Worm (Caenorhabditis elegans) whole organism, early embryonic: ENCODE measurements around the gene K12H6.6.
"Not testable (repeated sequence)": the region's sequence is repeated elsewhere in the genome, so short reads cannot be mapped to it uniquely, and the experiment has no call there.

Experiments
- B0310.2 ChIP-seq: sonication (generic microtip); optimal IDR thresholded peaks from 2 replicates; lab custom pipeline; 2016; ENCODE audit warnings: mild to moderate bottlenecking, missing genetic modification characterization, missing compliant biosample characterization
- F13C5.2 ChIP-seq: sonication (generic microtip); optimal IDR thresholded peaks from 2 replicates; lab custom pipeline; 2017; ENCODE audit warnings: mild to moderate bottlenecking, missing genetic modification characterization, inconsistent platforms, missing compliant biosample characterization
- aly-1 ChIP-seq: sonication (generic microtip); optimal IDR thresholded peaks from 2 replicates; lab custom pipeline; 2016; ENCODE audit warnings: missing genetic modification characterization, missing compliant biosample characterization
- ama-1 ChIP-seq: fragments of 150-350 bp; optimal IDR thresholded peaks from 2 replicates; lab custom pipeline; 2014
- ceh-13 ChIP-seq: fragments of 200-800 bp; sonication (Bioruptor generic); optimal IDR thresholded peaks from 2 replicates; lab custom pipeline; 2018; ENCODE audit warnings: mild to moderate bottlenecking, missing genetic modification characterization, missing compliant biosample characterization
- ceh-36 ChIP-seq: sonication (generic microtip); optimal IDR thresholded peaks from 2 replicates; lab custom pipeline; 2016; ENCODE audit warnings: missing genetic modification characterization, inconsistent platforms, missing compliant biosample characterization
- ets-7 ChIP-seq: sonication (generic microtip); optimal IDR thresholded peaks from 2 replicates; lab custom pipeline; 2016; ENCODE audit warnings: missing genotype, missing genetic modification characterization, missing compliant biosample characterization
- flt-1 ChIP-seq: fragments of 200-800 bp; sonication (Bioruptor generic); IDR thresholded peaks from 2 replicates; pipeline ENCODE4 v1.3.6; 2022; ENCODE audit warnings: missing genetic modification characterization, missing compliant biosample characterization
- hmbx-1 ChIP-seq: sonication (generic microtip); optimal IDR thresholded peaks from 2 replicates; lab custom pipeline; 2016; ENCODE audit warnings: mild to moderate bottlenecking, missing genetic modification characterization, missing compliant biosample characterization
- hmg-4 ChIP-seq: fragments of 200-800 bp; sonication (Bioruptor generic); optimal IDR thresholded peaks from 2 replicates; lab custom pipeline; 2018; ENCODE audit warnings: mild to moderate bottlenecking, missing genetic modification characterization, missing compliant biosample characterization
- hnd-1 ChIP-seq: sonication (generic microtip); optimal IDR thresholded peaks from 2 replicates; lab custom pipeline; 2016; ENCODE audit warnings: missing genetic modification characterization, missing compliant biosample characterization
- pes-1 ChIP-seq: fragments of 200-800 bp; sonication (Bioruptor generic); IDR thresholded peaks from 2 replicates; pipeline ENCODE4 v1.3.6; 2022; ENCODE audit warnings: missing genetic modification reagents, missing genetic modification characterization, missing compliant biosample characterization
- scrt-1 ChIP-seq: fragments of 200-800 bp; sonication (Bioruptor generic); IDR thresholded peaks from 2 replicates; pipeline ENCODE4 v1.3.6; 2022; ENCODE audit warnings: missing genetic modification characterization, missing compliant biosample characterization
- sea-1 ChIP-seq: fragments of 200-800 bp; sonication (Bioruptor generic); conservative IDR thresholded peaks from 2 replicates; pipeline ENCODE4 v1.3.6; 2022; ENCODE audit warnings: missing genetic modification characterization, missing compliant biosample characterization
- tbx-11 ChIP-seq: fragments of 200-800 bp; sonication (Bioruptor generic); IDR thresholded peaks from 2 replicates; pipeline ENCODE4 v1.3.6; 2022; ENCODE audit warnings: missing genetic modification characterization, missing compliant biosample characterization
- tbx-37 ChIP-seq: fragments of 200-800 bp; sonication (Bioruptor generic); conservative IDR thresholded peaks from 2 replicates; pipeline ENCODE4 v1.3.6; 2022; ENCODE audit warnings: missing genetic modification reagents, missing genetic modification characterization, missing compliant biosample characterization
- tra-4 ChIP-seq: sonication (generic microtip); optimal IDR thresholded peaks from 2 replicates; lab custom pipeline; 2017; ENCODE audit warnings: missing genetic modification characterization, missing compliant biosample characterization

The K12H6.6 gene

DNA sequence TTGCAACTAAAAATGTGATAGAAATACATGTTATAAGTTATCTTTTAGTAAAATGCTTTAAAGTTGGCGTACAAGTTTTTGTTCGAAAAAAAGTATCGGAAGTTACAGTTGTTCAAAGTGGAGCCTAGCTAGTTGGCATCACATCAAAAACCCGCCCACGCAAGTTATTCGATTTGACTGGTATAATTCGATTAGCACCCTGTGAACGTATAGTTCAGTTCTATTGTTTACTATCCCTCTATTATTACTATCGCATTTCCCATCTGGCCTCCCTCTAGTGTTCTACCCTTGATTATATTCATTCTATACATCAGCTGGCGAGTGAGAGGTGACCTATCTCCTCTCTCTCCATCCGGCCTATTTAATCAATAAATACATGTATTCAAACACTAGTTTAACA is 8.0 kb upstream of the K12H6.6 start, which contains the start of gene Y110A2AL.4:
Gene Y110A2AL.4, plus strand, starts transcription at position 301 of the 400 bp plus-strand sequence.
- TF ChIP-seq sea-1 (GFP tag; lab: Robert Waterston, UW); flt-1 (GFP tag; lab: Robert Waterston, UW); ceh-36 (tag; lab: Kevin White, UChicago): not testable (repeated sequence)

- TF ChIP-seq B0310.2 = no peak
- no peak for TF ChIP-seq ceh-36 (tag; lab: Kevin White, UChicago)
- TF ChIP-seq sea-1 (GFP tag; lab: Robert Waterston, UW) = no peak
- TF ChIP-seq ama-1 (lab: Kevin White, UChicago) = no peak
- TF ChIP-seq flt-1 (GFP tag; lab: Robert Waterston, UW) = no peak
- no peak for TF ChIP-seq hmbx-1 (tag; lab: Kevin White, UChicago)
- no peak for TF ChIP-seq hnd-1 (tag; lab: Kevin White, UChicago)
- no peak for TF ChIP-seq scrt-1 (GFP tag; lab: Robert Waterston, UW)
- no peak for TF ChIP-seq tbx-11
- TF ChIP-seq F13C5.2 (tag; lab: Kevin White, UChicago) = no peak
- TF ChIP-seq aly-1 (tag; lab: Kevin White, UChicago) = no peak
- TF ChIP-seq tra-4 = no peak
- no peak for TF ChIP-seq ceh-13 (GFP tag; lab: Kevin White, UChicago)
- TF ChIP-seq ets-7 (tag; lab: Kevin White, UChicago) = no peak
- TF ChIP-seq tbx-37 = no peak
- no peak for TF ChIP-seq hmg-4
- no peak for TF ChIP-seq pes-1
Observed at ce11 chrII:2836853-2837252, 5.8 kb upstream of the K12H6.6 start, which contains the start of gene K12H6.7. K12H6.7 (minus strand) TSS chrII:2836953.

DNA sequence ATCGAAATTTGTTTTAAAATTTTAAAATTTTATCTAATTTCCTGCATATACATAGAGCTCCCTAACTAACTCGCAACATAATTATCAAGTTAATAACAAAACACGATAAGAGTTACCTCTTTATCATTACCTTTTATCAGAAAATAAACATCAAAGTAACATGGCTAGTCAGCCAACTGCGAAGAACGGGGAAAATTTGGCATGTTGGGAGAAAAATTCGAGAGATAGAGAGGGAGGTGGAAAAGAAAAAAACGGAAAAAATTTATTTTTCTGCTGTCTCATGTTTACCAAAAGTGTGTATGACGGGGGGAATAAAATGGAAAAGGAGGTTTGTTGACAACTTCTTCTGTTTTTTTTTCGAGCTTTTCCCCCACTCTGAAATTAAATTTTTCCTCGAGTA is 3.1 kb upstream of the K12H6.6 start:
- no peak for TF ChIP-seq flt-1 (GFP tag; lab: Robert Waterston, UW)
- no peak for TF ChIP-seq tbx-11

- TF ChIP-seq tbx-37 (no peak), hmg-4 (peak; percentile 9), F13C5.2 (tag; lab: Kevin White, UChicago) (no peak), sea-1 (GFP tag; lab: Robert Waterston, UW) (no peak; the same call in 1 of the 2 replicates), hnd-1 (tag; lab: Kevin White, UChicago) (no peak), ama-1 (lab: Kevin White, UChicago) (no peak)
Observed at ce11 chrII:2832539-2832938, 1.5 kb upstream of the K12H6.6 start.

- TF ChIP-seq pes-1 (no peak), tra-4 (no peak), F13C5.2 (tag; lab: Kevin White, UChicago) (no peak), tbx-11 (no peak), tbx-37 (no peak), ets-7 (tag; lab: Kevin White, UChicago) (no peak), sea-1 (GFP tag; lab: Robert Waterston, UW) (no peak), flt-1 (GFP tag; lab: Robert Waterston, UW) (no peak), hmg-4 (no peak), hmbx-1 (tag; lab: Kevin White, UChicago) (no peak), ama-1 (lab: Kevin White, UChicago) (no peak), scrt-1 (GFP tag; lab: Robert Waterston, UW) (no peak), ceh-36 (tag; lab: Kevin White, UChicago) (no peak), ceh-13 (GFP tag; lab: Kevin White, UChicago) (no peak), aly-1 (tag; lab: Kevin White, UChicago) (no peak), hnd-1 (tag; lab: Kevin White, UChicago) (no peak)
Observed at ce11 chrII:2832098-2832497, 1.1 kb upstream of the K12H6.6 start.

DNA sequence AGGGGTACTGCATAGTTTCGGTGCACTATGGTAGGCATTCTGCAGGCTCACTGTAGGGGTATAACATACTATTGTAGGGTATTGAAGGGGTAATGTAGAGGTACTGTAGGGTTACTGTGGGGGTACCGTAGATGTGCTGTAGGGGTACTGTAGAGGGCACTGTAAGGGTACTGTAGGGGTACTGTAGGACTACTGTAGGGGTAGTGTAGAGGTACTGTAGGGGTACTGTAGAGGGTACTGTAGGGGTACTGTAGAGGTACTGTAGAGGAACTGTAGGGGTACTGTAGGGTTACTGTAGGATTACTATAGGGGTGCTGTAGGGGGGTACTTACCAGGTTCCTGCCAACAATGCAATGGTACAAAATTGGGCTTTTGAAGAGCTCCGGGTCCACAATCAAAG is 889 bp downstream of the K12H6.6 start:
- no peak for TF ChIP-seq flt-1 (GFP tag; lab: Robert Waterston, UW)
- TF ChIP-seq hmbx-1 (tag; lab: Kevin White, UChicago) = no peak
- no peak for TF ChIP-seq tra-4
- no peak for TF ChIP-seq ets-7 (tag; lab: Kevin White, UChicago)
- TF ChIP-seq pes-1 = no peak
- no peak for TF ChIP-seq B0310.2
- TF ChIP-seq sea-1 (GFP tag; lab: Robert Waterston, UW) = no peak
- no peak for TF ChIP-seq ceh-13 (GFP tag; lab: Kevin White, UChicago)
- no peak for TF ChIP-seq scrt-1 (GFP tag; lab: Robert Waterston, UW)
- no peak for TF ChIP-seq ceh-36 (tag; lab: Kevin White, UChicago)
- TF ChIP-seq tbx-37 = no peak
- TF ChIP-seq F13C5.2 (tag; lab: Kevin White, UChicago) = no peak
- no peak for TF ChIP-seq aly-1 (tag; lab: Kevin White, UChicago)

ce11 chrII:2829482-2829881 is 1.6 kb downstream of the K12H6.6 start:
- TF ChIP-seq ama-1 (lab: Kevin White, UChicago) (no peak), pes-1 (no peak), tbx-37 (no peak), sea-1 (GFP tag; lab: Robert Waterston, UW) (no peak), scrt-1 (GFP tag; lab: Robert Waterston, UW) (no peak), ets-7 (tag; lab: Kevin White, UChicago) (no peak), aly-1 (tag; lab: Kevin White, UChicago) (no peak), B0310.2 (no peak), flt-1 (GFP tag; lab: Robert Waterston, UW) (no peak), hnd-1 (tag; lab: Kevin White, UChicago) (no peak), F13C5.2 (tag; lab: Kevin White, UChicago) (no peak)

DNA sequence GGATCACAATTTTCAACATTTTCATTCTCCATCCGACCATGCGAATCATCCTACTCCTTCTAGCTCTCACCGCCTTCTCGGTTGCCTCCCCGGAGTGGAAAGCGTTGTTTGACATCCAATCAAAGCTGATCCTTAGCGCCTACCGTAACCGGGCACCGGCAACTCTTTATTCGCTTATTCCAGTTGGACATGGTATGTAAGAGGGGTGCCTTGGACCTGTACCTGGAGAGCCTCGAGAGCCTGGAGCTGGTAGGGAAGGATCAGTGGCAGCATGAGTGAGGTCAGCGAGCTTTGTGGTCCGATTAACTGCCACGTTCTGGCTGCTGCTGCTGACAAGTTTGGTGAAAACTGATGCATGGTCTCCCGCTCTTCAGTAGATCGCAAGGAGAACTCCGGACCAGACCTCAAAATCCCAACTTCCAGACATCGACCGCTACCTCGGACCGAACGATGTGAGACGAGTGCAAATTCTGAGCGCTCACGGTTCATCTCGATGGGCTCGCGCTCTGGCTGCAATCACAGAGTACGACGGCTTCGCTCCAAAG is 3.1 kb downstream of the K12H6.6 start, which contains the start of gene K12H6.8:
Gene K12H6.8, plus strand, starts transcription at position 38 of the 545 bp plus-strand sequence.
- TF ChIP-seq ama-1 (lab: Kevin White, UChicago) (peak; percentile 73), sea-1 (GFP tag; lab: Robert Waterston, UW) (no peak)
